Fruit fly (Drosophila melanogaster) whole organism, adult: ENCODE measurements around the gene CG14983.

Experiments
- CG11617 ChIP-seq: fragments of 200-800 bp; sonication (Bioruptor generic); optimal IDR thresholded peaks from 2 replicates; lab custom pipeline; 2017; ENCODE audit warnings: mild to moderate bottlenecking, missing biosample characterization, missing genetic modification reagents, missing genetic modification characterization
- CG12768 ChIP-seq: fragments of 200-800 bp; sonication (Bioruptor generic); optimal IDR thresholded peaks from 2 replicates; lab custom pipeline; 2017; ENCODE audit warnings: missing biosample characterization, missing genetic modification characterization, mild to moderate bottlenecking, moderate library complexity, missing genetic modification reagents
- CG14711 ChIP-seq: fragments of 200-800 bp; sonication (Bioruptor generic); optimal IDR thresholded peaks from 2 replicates; lab custom pipeline; 2018; ENCODE audit warnings: missing biosample characterization, mild to moderate bottlenecking, missing genetic modification characterization, moderate library complexity
- CG1620 ChIP-seq: fragments of 200-800 bp; sonication (Bioruptor generic); optimal IDR thresholded peaks from 2 replicates; lab custom pipeline; 2016; ENCODE audit warnings: missing biosample characterization, missing genetic modification characterization
- CG33017 ChIP-seq: fragments of 200-800 bp; sonication (Bioruptor generic); optimal IDR thresholded peaks from 2 replicates; lab custom pipeline; 2018; ENCODE audit warnings: missing biosample characterization, mild to moderate bottlenecking, missing genetic modification characterization, moderate library complexity
- CG5204 ChIP-seq: fragments of 200-800 bp; sonication (Bioruptor generic); optimal IDR thresholded peaks from 2 replicates; lab custom pipeline; 2016; ENCODE audit warnings: missing biosample characterization, missing genetic modification characterization
- CG7045 ChIP-seq: fragments of 200-800 bp; sonication (Bioruptor generic); optimal IDR thresholded peaks from 2 replicates; lab custom pipeline; 2017; ENCODE audit warnings: missing biosample characterization, mild to moderate bottlenecking, missing genetic modification characterization
- CG7101 ChIP-seq: fragments of 200-800 bp; sonication (Bioruptor generic); optimal IDR thresholded peaks from 2 replicates; lab custom pipeline; 2018; ENCODE audit warnings: missing biosample characterization, mild to moderate bottlenecking, missing genetic modification characterization, moderate library complexity
- Clk ChIP-seq: fragments of 200-800 bp; sonication (Bioruptor generic); optimal IDR thresholded peaks from 2 replicates; lab custom pipeline; 2017; ENCODE audit warnings: missing biosample characterization, missing genetic modification characterization
- Crg-1 ChIP-seq: fragments of 200-800 bp; sonication (Bioruptor generic); optimal IDR thresholded peaks from 2 replicates; lab custom pipeline; 2016; ENCODE audit warnings: missing biosample characterization, missing genetic modification characterization
- Hr96 ChIP-seq: fragments of 200-800 bp; sonication (Bioruptor generic); optimal IDR thresholded peaks from 2 replicates; lab custom pipeline; 2016; ENCODE audit warnings: missing biosample characterization, missing genetic modification characterization
- Mnt ChIP-seq: fragments of 200-800 bp; sonication (Bioruptor generic); optimal IDR thresholded peaks from 2 replicates; lab custom pipeline; 2016; ENCODE audit warnings: missing biosample characterization, mild to moderate bottlenecking, missing genetic modification characterization
- bab1 ChIP-seq: fragments of 200-800 bp; sonication (Bioruptor generic); optimal IDR thresholded peaks from 3 replicates; lab custom pipeline; 2019; ENCODE audit warnings: missing biosample characterization, mild to moderate bottlenecking, missing genetic modification characterization, moderate library complexity
- cic ChIP-seq: fragments of 200-800 bp; sonication (Bioruptor generic); optimal IDR thresholded peaks from 2 replicates; lab custom pipeline; 2017; ENCODE audit warnings: missing biosample characterization, mild to moderate bottlenecking, missing genetic modification characterization, moderate library complexity
- cnc ChIP-seq, 2 experiments: fragments of >200 bp; optimal IDR thresholded peaks; 2 replicates each; lab custom pipeline; 2017
- kay ChIP-seq: fragments of 200-800 bp; sonication (Bioruptor generic); peaks from one replicate; lab custom pipeline; 2016; ENCODE audit warnings: missing biosample characterization, missing genetic modification characterization, borderline replicate concordance
- ovo ChIP-seq: fragments of 200-800 bp; sonication (Bioruptor generic); optimal IDR thresholded peaks from 2 replicates; lab custom pipeline; 2016; ENCODE audit warnings: missing biosample characterization, missing genetic modification characterization
- pad ChIP-seq: fragments of 200-800 bp; sonication (Bioruptor generic); optimal IDR thresholded peaks from 3 replicates; lab custom pipeline; 2017; ENCODE audit warnings: missing biosample characterization, missing genetic modification characterization, mild to moderate bottlenecking, moderate library complexity, missing genetic modification reagents
- tj ChIP-seq: fragments of 200-800 bp; sonication (Bioruptor generic); optimal IDR thresholded peaks from 3 replicates; lab custom pipeline; 2017; ENCODE audit warnings: missing biosample characterization, mild to moderate bottlenecking, missing genetic modification characterization, moderate library complexity
- toe ChIP-seq: fragments of 200-800 bp; sonication (Bioruptor generic); optimal IDR thresholded peaks from 2 replicates; lab custom pipeline; 2016; ENCODE audit warnings: missing biosample characterization, missing genetic modification characterization

CG14983 gene

DNA sequence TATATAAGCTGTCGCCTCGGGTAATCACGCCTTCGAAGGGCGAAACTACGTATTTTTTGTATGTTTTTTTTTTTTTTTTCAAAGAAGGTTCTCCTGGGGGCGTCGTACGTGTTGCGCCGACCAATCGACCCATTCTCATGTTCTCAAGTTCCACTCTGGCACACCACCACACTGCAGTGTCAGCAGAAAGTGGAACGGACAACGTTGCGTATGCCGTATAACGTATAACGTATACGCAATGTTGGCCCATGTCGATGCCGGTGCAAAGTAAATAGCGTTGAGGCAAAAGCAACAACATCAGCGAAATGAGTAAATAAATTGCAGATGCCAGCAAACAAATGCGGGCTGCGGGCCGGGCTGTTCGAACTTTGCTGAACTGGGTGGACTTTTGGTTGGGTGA lies 37.0 kb downstream of the CG14983 start:
- TF ChIP-seq Crg-1 (no peak), CG33017 (tag; lab: Kevin White, UChicago) (no peak), cic (GFP tag; lab: Kevin White, UChicago) (no peak), pad (GFP tag; lab: Kevin White, UChicago) (no peak), tj (peak; percentile 48), ovo (no peak), CG7101 (no peak)

DNA sequence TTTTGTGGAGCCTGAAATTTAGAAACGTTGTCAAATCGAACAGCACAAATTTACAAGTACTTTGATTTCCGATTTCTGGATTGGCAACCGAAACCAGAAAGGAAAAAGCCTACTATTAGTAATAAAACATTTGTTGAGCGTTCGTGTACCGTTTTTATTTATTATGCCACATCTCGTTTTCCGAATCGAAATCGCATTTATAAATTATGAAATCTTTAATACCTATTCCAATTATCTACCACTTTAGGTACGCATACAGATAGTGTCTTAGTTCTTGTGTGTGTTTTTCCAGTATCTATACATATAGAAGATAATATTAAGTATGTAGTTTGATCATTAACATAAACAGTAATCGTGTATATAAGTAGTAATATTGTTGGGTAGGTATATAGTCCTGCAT lies 39.3 kb downstream of the CG14983 start, which contains the start of gene mge:
mge (minus strand) TSS at position 101 of the 400 bp plus-strand sequence.
- no peak for TF ChIP-seq CG11617 (GFP tag; lab: Kevin White, UChicago)
- TF ChIP-seq CG12768 (GFP tag; lab: Kevin White, UChicago): no peak
- TF ChIP-seq CG1620 (GFP tag; lab: Kevin White, UChicago): no peak
- no peak for TF ChIP-seq pad (GFP tag; lab: Kevin White, UChicago)
- no peak for TF ChIP-seq toe (GFP tag; lab: Kevin White, UChicago)
- no peak for TF ChIP-seq CG33017 (tag; lab: Kevin White, UChicago)
- no peak for TF ChIP-seq kay (GFP tag; lab: Kevin White, UChicago)
- no peak for TF ChIP-seq cnc (optimal IDR thresholded peaks at IDR 0.05; lab: Kevin White, UChicago)
- no peak for TF ChIP-seq Mnt
- no peak for TF ChIP-seq bab1 (GFP tag; lab: Kevin White, UChicago)
- TF ChIP-seq CG7101: no peak
- TF ChIP-seq Crg-1: no peak
- no peak for TF ChIP-seq Clk (GFP tag; lab: Kevin White, UChicago)
- no peak for TF ChIP-seq CG5204 (GFP tag; lab: Kevin White, UChicago)
- no peak for TF ChIP-seq Hr96 (GFP tag; lab: Kevin White, UChicago)
- no peak for TF ChIP-seq CG14711 (tag; lab: Kevin White, UChicago)
- TF ChIP-seq tj: no peak

DNA sequence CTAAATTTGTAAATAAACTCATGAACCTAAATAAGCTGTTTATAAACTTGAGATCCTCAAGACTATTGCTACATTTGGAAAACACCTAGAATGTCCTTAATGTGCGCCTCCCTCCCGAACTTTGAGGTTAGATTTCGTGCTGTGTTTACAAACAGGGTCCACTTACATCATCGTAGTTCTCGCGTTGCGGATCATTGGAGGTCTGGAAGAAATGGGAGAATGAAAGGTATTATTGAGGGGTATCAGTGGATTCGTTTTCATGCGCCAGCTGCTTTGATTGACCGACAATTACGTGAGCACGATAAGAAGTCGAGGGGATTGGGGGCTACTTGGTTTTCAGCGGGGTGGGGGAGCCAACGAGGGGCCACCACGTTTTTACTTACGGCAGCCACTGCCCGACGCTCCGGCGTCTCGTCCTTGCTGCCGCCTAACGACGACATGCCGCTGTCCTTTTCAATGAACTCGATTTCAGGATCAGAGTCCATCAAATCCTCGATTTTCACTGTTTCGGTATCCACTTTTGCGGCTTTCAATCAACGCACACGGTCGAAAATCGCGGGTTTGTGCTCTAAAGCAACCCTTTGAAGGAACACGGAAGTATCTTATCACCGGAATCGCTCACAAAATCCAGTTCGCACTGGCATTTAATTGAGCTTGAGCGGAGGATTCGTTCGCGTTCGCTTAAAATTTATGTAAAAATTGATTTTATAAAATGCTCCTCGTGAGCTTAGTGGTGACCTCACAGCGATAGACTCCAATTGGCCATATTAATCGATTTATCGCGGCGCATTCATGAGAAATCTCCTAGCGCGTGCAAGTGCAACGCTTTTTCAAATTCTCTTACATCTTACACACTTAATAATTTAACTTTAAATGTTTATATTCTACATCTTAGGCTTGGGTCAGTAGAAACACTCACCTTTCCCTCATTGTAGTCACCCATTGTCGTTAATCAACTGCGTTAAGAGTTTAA lies 40.0 kb downstream of the CG14983 start:
- TF ChIP-seq Mnt (peak; percentile 62), bab1 (GFP tag; lab: Kevin White, UChicago) (peak; percentile 16), CG14711 (tag; lab: Kevin White, UChicago) (no peak), Hr96 (GFP tag; lab: Kevin White, UChicago) (no peak), tj (peak; percentile 1), CG12768 (GFP tag; lab: Kevin White, UChicago) (peak; percentile 1)

DNA sequence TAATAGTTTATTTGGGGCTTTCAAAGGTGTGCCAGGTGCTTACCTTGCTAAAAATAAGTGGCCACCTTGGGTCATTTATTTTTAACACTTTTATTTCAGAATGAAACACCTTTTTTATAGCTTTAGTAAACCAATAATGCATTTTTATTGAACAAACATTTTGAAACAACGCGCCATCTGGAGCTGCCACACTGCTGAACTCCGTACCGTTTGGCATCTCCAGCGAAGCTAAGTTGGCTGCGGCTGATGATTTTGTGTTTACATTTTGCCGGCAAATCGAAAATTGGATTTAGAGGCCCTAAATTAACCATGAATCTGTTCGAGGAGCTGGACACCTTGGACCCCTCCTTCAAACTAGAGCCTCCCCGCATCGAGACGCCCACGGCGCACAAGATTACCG lies 44.0 kb downstream of the CG14983 start, which contains the start of gene ida:
ida (plus strand) TSS at position 234 of the 400 bp plus-strand sequence.
- TF ChIP-seq CG7045 (GFP tag; lab: Kevin White, UChicago) (no peak), toe (GFP tag; lab: Kevin White, UChicago) (no peak), cnc (optimal IDR thresholded peaks at IDR 0.05; lab: Kevin White, UChicago) (no peak), CG14711 (tag; lab: Kevin White, UChicago) (no peak), Clk (GFP tag; lab: Kevin White, UChicago) (no peak), Mnt (peak; percentile 41), CG12768 (GFP tag; lab: Kevin White, UChicago) (peak; percentile 29), ovo (no peak), Crg-1 (no peak), CG7101 (no peak), bab1 (GFP tag; lab: Kevin White, UChicago) (peak; percentile 23), CG5204 (GFP tag; lab: Kevin White, UChicago) (no peak), CG1620 (GFP tag; lab: Kevin White, UChicago) (no peak), CG11617 (GFP tag; lab: Kevin White, UChicago) (no peak), tj (peak; percentile 14), CG33017 (tag; lab: Kevin White, UChicago) (no peak), pad (GFP tag; lab: Kevin White, UChicago) (no peak), Hr96 (GFP tag; lab: Kevin White, UChicago) (no peak), kay (GFP tag; lab: Kevin White, UChicago) (no peak), cic (GFP tag; lab: Kevin White, UChicago) (peak; percentile 27)

DNA sequence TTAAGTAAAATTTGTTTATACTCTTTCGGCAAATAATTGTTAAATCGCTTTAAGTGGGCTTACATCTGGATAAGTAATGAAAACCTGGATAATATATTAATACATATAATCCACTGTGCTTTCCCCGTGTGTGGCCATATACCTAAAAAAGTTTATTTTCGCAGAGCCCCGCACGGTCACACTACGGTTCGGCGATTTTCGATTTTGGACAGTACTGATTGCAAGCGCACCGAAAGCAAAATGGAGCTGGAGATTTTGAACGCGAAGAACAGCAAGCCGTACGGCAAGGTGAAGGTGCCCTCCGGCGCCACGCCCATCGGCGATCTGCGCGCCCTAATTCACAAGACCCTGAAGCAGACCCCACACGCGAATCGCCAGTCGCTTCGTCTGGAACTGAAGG lies 45.8 kb downstream of the CG14983 start, which contains the start of gene Sc2:
Sc2 (plus strand) TSS at position 192 of the 400 bp plus-strand sequence.
- TF ChIP-seq cic (GFP tag; lab: Kevin White, UChicago): peak; percentile 12
- no peak for TF ChIP-seq CG12768 (GFP tag; lab: Kevin White, UChicago)
- TF ChIP-seq bab1 (GFP tag; lab: Kevin White, UChicago): peak; percentile 8

DNA sequence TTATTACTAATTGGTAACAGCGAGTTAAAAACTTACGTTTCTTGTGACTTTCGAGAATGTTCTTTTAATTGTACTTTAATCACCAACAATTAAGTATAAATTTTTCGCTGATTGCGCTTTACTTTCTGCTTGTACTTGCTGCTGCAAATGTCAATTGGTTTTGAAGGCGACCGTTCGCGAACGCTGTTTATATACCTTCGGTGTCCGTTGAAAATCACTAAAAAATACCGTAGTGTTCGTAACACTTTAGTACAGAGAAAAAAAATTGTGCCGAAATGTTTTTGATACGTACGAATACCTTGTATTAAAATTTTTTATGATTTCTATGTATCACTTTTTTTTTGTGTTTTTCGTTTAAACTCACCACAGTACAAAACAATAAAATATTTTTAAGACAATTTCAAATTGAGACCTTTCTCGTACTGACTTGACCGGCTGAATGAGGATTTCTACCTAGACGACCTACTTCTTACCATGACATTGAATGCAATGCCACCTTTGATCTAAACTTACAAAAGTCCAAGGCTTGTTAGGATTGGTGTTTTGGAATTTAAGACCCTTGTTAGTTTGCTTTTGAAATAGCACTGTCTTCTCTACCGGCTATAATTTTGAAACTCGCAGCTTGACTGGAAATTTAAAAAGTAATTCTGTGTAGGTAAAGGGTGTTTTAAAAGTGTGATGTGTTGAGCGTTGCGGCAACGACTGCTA lies 46.5 kb downstream of the CG14983 start, which contains the start of gene Ubi-p63E:
Ubi-p63E (minus strand) TSS at position 694 of the 708 bp plus-strand sequence.
- TF ChIP-seq cnc (optimal IDR thresholded peaks at IDR 0.05; lab: Kevin White, UChicago): no peak
- TF ChIP-seq CG12768 (GFP tag; lab: Kevin White, UChicago): peak; percentile 45
- peak; percentile 57 for TF ChIP-seq CG14711 (tag; lab: Kevin White, UChicago)
- peak; percentile 47 for TF ChIP-seq Clk (GFP tag; lab: Kevin White, UChicago)
- peak; percentile 50 for TF ChIP-seq CG33017 (tag; lab: Kevin White, UChicago)
- peak; percentile 68 for TF ChIP-seq ovo
- TF ChIP-seq bab1 (GFP tag; lab: Kevin White, UChicago): peak; percentile 55
- peak; percentile 63 for TF ChIP-seq CG11617 (GFP tag; lab: Kevin White, UChicago)
- peak; percentile 46 for TF ChIP-seq Crg-1
- TF ChIP-seq kay (GFP tag; lab: Kevin White, UChicago): peak; percentile 80
- TF ChIP-seq toe (GFP tag; lab: Kevin White, UChicago): peak; percentile 86
- TF ChIP-seq cic (GFP tag; lab: Kevin White, UChicago): peak; percentile 51
- peak; percentile 83 for TF ChIP-seq Mnt
- peak; percentile 78 for TF ChIP-seq CG5204 (GFP tag; lab: Kevin White, UChicago)
- peak; percentile 54 for TF ChIP-seq CG1620 (GFP tag; lab: Kevin White, UChicago)
- TF ChIP-seq tj: no peak
- TF ChIP-seq pad (GFP tag; lab: Kevin White, UChicago): peak; percentile 32
- TF ChIP-seq CG7045 (GFP tag; lab: Kevin White, UChicago): peak; percentile 82
- peak; percentile 51 for TF ChIP-seq Hr96 (GFP tag; lab: Kevin White, UChicago)
- peak; percentile 56 for TF ChIP-seq CG7101
